Worm (Caenorhabditis elegans): ENCODE measurements around the gene H10E21.5.

The H10E21.5 gene

DNA sequence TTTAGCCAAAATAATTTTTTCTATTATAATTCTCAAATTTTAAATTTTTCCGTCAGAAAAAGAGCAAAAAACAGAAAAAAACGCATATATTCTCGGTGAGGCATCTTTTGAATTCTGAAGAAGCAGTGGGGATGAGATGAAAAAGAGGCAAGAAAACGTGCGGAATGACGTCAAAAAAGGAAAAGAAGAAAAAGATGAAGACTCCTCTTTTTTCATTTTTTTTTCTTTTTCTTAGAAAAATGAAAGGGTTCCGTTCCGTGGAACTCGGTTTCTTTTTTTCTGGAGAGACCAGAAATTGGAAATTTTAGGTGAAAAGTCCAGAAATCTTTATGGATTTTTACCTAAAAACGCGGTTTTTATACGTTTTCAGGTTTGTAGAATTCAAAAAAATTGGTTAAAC, 6.6 kb upstream of the H10E21.5 start:
- TF ChIP-seq hmg-4 (GFP tag; optimal IDR thresholded peaks at IDR 0.05) (no peak), tbx-37 (GFP tag; conservative IDR thresholded peaks at IDR 0.05) (no peak), F13C5.2 (tag; optimal IDR thresholded peaks at IDR 0.05) (no peak), flt-1 (GFP tag; IDR thresholded peaks at IDR 0.05) (no peak), B0310.2 (tag; optimal IDR thresholded peaks at IDR 0.05) (no peak), ets-7 (tag; optimal IDR thresholded peaks at IDR 0.05) (no peak), aly-1 (tag; optimal IDR thresholded peaks at IDR 0.05) (no peak), ceh-36 (tag; optimal IDR thresholded peaks at IDR 0.05) (no peak), hnd-1 (tag; optimal IDR thresholded peaks at IDR 0.05) (no peak)

DNA sequence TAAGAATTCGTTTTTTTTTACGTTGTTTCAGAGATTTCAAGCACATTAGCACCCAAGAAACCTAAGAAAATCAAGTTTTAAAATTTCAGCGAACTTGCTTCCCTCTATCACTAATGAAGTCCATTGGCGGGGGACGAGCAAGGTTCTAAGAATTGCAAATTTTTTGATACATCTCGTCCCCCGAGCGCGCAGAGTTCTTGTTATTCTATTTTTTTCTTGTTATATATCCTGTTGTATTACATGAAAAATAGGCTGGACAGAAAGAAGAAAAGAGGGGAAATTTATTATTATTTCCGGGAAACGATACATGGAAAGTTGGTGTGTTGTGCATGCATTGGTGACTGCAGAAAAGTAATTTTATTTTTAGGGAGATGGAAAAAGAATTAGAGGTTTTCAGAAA, 5.9 kb upstream of the H10E21.5 start:
- TF ChIP-seq F13C5.2 (tag; optimal IDR thresholded peaks at IDR 0.05): no peak
- TF ChIP-seq tra-4 (tag; optimal IDR thresholded peaks at IDR 0.05): no peak
- no peak for TF ChIP-seq hmbx-1 (tag; optimal IDR thresholded peaks at IDR 0.05)
- no peak for TF ChIP-seq tbx-11 (GFP tag; IDR thresholded peaks at IDR 0.05)

DNA sequence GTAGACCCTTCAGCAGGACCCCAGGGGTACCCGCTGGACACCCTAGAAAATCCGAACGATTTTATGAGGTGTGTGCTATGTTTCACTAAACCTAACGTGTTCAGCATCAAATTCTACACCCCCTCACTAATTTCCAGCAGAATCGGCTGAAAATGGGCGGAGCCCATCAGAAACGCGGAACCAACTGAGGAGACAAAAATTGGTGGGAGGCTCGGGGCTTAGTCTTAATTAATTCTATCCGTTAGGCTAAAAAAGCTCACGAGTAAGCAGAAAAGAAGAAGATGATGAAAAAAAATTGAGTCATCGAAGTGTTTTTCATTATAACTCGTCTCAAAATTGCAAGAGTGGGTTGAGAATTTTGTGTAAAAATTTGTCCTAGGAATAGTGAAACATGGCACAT, 5.1 kb upstream of the H10E21.5 start:
- no peak for TF ChIP-seq sea-1 (GFP tag; conservative IDR thresholded peaks at IDR 0.05)
- TF ChIP-seq B0310.2 (tag; optimal IDR thresholded peaks at IDR 0.05): no peak
- no peak for TF ChIP-seq pes-1 (GFP tag; IDR thresholded peaks at IDR 0.05)
- no peak for TF ChIP-seq tbx-11 (GFP tag; IDR thresholded peaks at IDR 0.05)
- TF ChIP-seq hmbx-1 (tag; optimal IDR thresholded peaks at IDR 0.05): no peak
- TF ChIP-seq flt-1 (GFP tag; IDR thresholded peaks at IDR 0.05): no peak
- no peak for TF ChIP-seq tra-4 (tag; optimal IDR thresholded peaks at IDR 0.05)
- no peak for TF ChIP-seq ceh-36 (tag; optimal IDR thresholded peaks at IDR 0.05)
- no peak for TF ChIP-seq tbx-37 (GFP tag; conservative IDR thresholded peaks at IDR 0.05)
- no peak for TF ChIP-seq ets-7 (tag; optimal IDR thresholded peaks at IDR 0.05)
- no peak for TF ChIP-seq scrt-1 (GFP tag; IDR thresholded peaks at IDR 0.05)
- no peak for TF ChIP-seq hmg-4 (GFP tag; optimal IDR thresholded peaks at IDR 0.05)
- no peak for TF ChIP-seq hnd-1 (tag; optimal IDR thresholded peaks at IDR 0.05)
- no peak for TF ChIP-seq ceh-13 (GFP tag; optimal IDR thresholded peaks at IDR 0.05)
- no peak for TF ChIP-seq ama-1 (optimal IDR thresholded peaks at IDR 0.05)
- TF ChIP-seq aly-1 (tag; optimal IDR thresholded peaks at IDR 0.05): no peak
- TF ChIP-seq F13C5.2 (tag; optimal IDR thresholded peaks at IDR 0.05): no peak

DNA sequence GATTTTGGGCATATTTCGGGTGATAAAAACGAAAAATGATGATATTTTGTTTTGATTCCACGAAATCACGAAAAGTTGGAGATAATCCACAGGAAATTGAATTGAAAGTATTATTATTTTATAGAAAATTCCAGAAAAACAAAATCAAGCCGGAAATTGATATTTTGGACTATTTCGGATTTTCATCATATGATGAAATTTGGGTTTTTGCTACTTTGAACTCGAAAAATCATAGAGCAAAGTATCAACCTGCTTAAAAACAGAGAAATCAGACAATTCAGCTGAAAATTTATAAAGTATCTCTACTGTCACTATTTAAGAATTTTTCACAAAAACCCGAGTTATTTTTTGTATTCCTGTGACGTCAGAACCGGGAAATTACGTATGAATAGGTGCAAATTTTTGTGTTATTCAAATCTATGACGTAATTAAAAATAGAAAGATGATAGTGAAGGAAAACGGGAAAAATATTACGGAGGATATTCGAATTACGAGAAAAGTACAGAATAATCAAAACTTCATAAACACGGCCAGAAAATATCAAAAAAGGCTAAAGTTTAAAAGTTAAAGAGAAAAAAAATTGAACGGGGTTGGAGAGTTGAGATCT, 3.7 kb upstream of the H10E21.5 start:
- TF ChIP-seq sea-1 (GFP tag; conservative IDR thresholded peaks at IDR 0.05): no peak
- TF ChIP-seq tbx-37 (GFP tag; conservative IDR thresholded peaks at IDR 0.05): no peak
- TF ChIP-seq hmbx-1 (tag; optimal IDR thresholded peaks at IDR 0.05): no peak
- no peak for TF ChIP-seq ets-7 (tag; optimal IDR thresholded peaks at IDR 0.05)
- TF ChIP-seq B0310.2 (tag; optimal IDR thresholded peaks at IDR 0.05): no peak
- no peak for TF ChIP-seq hmg-4 (GFP tag; optimal IDR thresholded peaks at IDR 0.05)
- TF ChIP-seq scrt-1 (GFP tag; IDR thresholded peaks at IDR 0.05): no peak
- no peak for TF ChIP-seq pes-1 (GFP tag; IDR thresholded peaks at IDR 0.05)

DNA sequence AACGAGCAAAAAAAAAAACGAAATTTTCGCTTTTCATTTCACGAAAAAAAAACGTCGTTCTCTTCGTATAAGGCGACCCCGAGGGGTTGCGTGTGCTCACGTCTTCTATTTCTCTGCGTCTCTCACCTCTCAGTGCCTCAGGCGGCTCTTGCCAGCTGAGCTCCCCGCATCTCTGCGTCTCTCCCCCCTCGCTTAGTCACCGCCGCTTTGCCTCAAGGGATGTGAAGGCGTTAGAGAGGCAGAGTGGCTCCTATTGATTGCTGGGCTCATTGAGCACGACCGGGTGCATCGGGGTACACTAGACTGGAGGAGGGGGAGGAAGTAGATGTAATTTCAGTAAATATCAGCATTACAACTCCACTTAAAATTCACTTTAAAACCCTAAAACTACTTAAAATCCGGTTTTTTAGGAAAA, 1.8 kb upstream of the H10E21.5 start:
- TF ChIP-seq hmg-4 (GFP tag; optimal IDR thresholded peaks at IDR 0.05) (peak; percentile 41), pes-1 (GFP tag; IDR thresholded peaks at IDR 0.05) (no peak), ama-1 (optimal IDR thresholded peaks at IDR 0.05) (no peak), tbx-37 (GFP tag; conservative IDR thresholded peaks at IDR 0.05) (no peak), ceh-13 (GFP tag; optimal IDR thresholded peaks at IDR 0.05) (no peak), ceh-36 (tag; optimal IDR thresholded peaks at IDR 0.05) (no peak), ets-7 (tag; optimal IDR thresholded peaks at IDR 0.05) (no peak)

DNA sequence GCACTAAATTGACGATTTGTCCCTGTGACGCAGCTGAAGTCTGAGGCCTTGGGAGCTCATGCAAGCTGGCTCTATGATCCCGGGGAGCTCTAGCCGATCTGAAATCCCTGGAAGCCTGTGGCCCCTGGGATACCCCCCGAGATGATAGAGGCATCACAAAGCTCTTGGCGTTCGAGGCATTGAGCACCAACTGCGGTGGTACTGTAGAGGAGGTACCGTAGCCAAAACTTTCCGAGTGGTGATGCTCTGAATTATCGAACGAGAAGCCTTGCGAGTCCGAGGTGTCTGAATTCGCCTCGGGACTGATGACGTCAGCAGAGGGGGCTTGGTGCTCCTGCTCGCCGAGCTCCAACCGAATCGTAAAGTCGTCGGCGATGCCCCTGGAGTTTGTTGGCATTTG, 2.5 kb downstream of the H10E21.5 start:
- TF ChIP-seq F13C5.2 (tag; optimal IDR thresholded peaks at IDR 0.05) (no peak), sea-1 (GFP tag; conservative IDR thresholded peaks at IDR 0.05) (no peak), ama-1 (optimal IDR thresholded peaks at IDR 0.05) (no peak), tbx-37 (GFP tag; conservative IDR thresholded peaks at IDR 0.05) (no peak), ceh-36 (tag; optimal IDR thresholded peaks at IDR 0.05) (no peak), B0310.2 (tag; optimal IDR thresholded peaks at IDR 0.05) (no peak), hnd-1 (tag; optimal IDR thresholded peaks at IDR 0.05) (no peak), aly-1 (tag; optimal IDR thresholded peaks at IDR 0.05) (no peak), ets-7 (tag; optimal IDR thresholded peaks at IDR 0.05) (no peak), tra-4 (tag; optimal IDR thresholded peaks at IDR 0.05) (no peak), tbx-11 (GFP tag; IDR thresholded peaks at IDR 0.05) (no peak), hmg-4 (GFP tag; optimal IDR thresholded peaks at IDR 0.05) (no peak), hmbx-1 (tag; optimal IDR thresholded peaks at IDR 0.05) (no peak), pes-1 (GFP tag; IDR thresholded peaks at IDR 0.05) (no peak)

DNA sequence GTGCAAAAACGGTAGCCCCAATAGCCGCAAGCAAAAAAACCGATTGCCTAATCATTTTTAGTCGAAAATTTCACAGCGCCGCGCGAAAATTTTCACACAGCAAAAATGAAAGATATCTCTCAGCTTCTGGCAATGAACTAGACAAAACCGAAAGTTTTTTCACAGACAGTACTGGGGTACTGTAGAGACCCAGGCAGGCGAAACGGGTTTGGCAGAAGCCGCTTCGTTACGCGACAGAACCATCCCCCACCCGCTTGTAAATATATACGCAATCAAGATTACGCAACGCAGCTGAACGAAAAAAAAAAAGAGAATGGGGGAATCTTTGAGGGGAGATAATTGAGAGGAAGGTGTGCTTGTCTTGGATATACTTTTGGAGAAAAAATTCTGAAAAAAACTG, 4.3 kb downstream of the H10E21.5 start, which contains the start of gene H10E21.4:
H10E21.4 (minus strand) TSS at position 167 of the 400 bp plus-strand sequence.
- TF ChIP-seq flt-1 (GFP tag; IDR thresholded peaks at IDR 0.05) (no peak), sea-1 (GFP tag; conservative IDR thresholded peaks at IDR 0.05) (no peak), tbx-11 (GFP tag; IDR thresholded peaks at IDR 0.05) (no peak), ceh-36 (tag; optimal IDR thresholded peaks at IDR 0.05) (no peak), ceh-13 (GFP tag; optimal IDR thresholded peaks at IDR 0.05) (no peak), hmg-4 (GFP tag; optimal IDR thresholded peaks at IDR 0.05) (no peak)

DNA sequence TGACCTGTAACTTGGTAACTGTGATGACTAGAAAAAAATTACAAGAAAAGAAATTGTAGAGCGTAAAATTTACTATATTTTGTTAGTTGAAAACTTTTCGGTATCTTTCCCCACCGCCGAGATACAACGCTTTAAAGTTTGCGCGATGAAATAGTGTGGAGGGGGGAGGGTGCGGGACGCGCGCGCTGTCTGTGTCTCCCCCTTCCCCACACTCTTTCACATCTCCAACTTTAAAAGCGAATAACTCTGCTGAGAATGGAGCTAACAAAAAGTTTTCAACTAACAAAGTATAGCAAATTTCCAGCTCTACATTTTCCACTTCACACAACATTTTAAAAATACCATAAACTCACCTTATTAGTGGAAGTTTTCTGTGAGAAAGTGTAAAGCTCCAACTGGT, 6.2 kb downstream of the H10E21.5 start:
- TF ChIP-seq pes-1 (GFP tag; IDR thresholded peaks at IDR 0.05) (no peak), ama-1 (optimal IDR thresholded peaks at IDR 0.05) (no peak)

DNA sequence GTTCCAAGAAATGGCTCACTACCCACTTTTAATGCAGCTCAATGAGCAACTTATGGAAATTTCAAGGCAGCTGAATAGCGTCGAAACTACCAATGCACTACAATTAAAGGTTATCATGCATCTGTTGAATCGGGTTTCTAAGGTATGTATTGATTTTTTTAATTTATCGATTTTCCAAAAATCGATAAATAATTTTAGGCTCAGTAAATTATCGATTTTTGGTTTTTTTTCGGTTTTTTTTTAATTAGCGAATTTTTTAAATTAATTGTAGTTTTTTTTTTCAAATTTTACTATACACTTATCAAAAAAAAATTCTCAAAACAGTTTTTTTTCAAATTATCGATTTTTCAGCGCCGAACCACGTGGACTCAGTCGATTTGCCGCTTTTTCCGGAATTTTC, 7.0 kb downstream of the H10E21.5 start:
- TF ChIP-seq ceh-36 (tag; optimal IDR thresholded peaks at IDR 0.05) (no peak), flt-1 (GFP tag; IDR thresholded peaks at IDR 0.05) (no peak), tbx-37 (GFP tag; conservative IDR thresholded peaks at IDR 0.05) (no peak), hmbx-1 (tag; optimal IDR thresholded peaks at IDR 0.05) (no peak), aly-1 (tag; optimal IDR thresholded peaks at IDR 0.05) (no peak), hmg-4 (GFP tag; optimal IDR thresholded peaks at IDR 0.05) (no peak), hnd-1 (tag; optimal IDR thresholded peaks at IDR 0.05) (no peak), ama-1 (optimal IDR thresholded peaks at IDR 0.05) (no peak), pes-1 (GFP tag; IDR thresholded peaks at IDR 0.05) (no peak), scrt-1 (GFP tag; IDR thresholded peaks at IDR 0.05) (no peak), B0310.2 (tag; optimal IDR thresholded peaks at IDR 0.05) (no peak), sea-1 (GFP tag; conservative IDR thresholded peaks at IDR 0.05) (no peak)

All from whole organism, early embryonic.